Worm (Caenorhabditis elegans): Measurements from ENCODE around the gene Y70C5C.1.

The Y70C5C.1 gene

DNA sequence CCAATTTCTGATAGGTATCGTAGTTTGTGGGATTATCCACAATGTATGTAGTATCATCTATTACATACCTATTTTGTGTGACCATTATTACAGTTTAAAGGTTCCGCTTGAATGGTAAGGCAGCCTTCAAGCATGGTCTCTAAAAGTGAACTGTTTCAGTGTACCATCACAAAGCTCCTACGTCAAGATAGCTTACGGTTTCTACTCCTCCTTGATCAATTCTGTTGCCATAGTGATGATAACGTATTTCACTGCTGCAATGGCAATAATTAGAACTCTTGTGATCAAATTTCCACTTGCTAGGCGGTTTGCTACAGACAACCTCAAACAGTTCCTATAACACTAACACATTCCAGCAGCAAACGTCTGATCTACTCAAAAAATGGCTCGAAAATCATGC, 16.6 kb upstream of the Y70C5C.1 start:
- TF ChIP-seq fkh-3 (tag; optimal IDR thresholded peaks at IDR 0.05) (no peak), F49E8.2 (tag; optimal IDR thresholded peaks at IDR 0.05; ENCODE audit: insufficient read depth) (no peak), repo-1 (tag; optimal IDR thresholded peaks at IDR 0.05) (no peak), tlf-1 (GFP tag; optimal IDR thresholded peaks at IDR 0.05) (no peak)

DNA sequence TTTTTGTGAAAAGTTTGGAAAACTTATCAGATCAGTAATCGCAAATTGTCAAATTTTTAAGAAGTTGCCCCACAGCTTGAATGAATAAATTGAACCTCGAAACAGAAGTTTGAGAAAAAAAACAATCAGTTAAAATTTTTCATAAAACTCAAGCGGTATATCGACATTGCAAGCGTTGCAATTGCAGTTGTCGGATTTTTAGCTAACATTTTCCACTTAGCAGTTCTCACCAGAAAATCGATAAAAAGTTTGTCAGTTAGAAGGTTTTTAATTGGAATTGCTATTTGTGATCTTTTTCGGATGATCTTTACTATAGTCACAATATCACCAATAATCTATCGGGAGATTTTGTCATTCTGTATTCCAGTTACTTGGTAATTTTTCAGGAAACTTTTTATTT, 14.3 kb upstream of the Y70C5C.1 start, which contains the start of gene srw-43:
Gene srw-43, plus strand, starts transcription at position 301 of the 400 bp plus-strand sequence.
- TF ChIP-seq ztf-22 (GFP tag; optimal IDR thresholded peaks at IDR 0.05): no peak
- no peak for TF ChIP-seq K11D2.4 (GFP tag; IDR thresholded peaks at IDR 0.05)
- TF ChIP-seq aptf-2 (GFP tag; conservative IDR thresholded peaks at IDR 0.05): no peak
- no peak for TF ChIP-seq zfh-2 (GFP tag; conservative IDR thresholded peaks at IDR 0.05)
- TF ChIP-seq tbx-9 (tag; optimal IDR thresholded peaks at IDR 0.05; ENCODE audit: borderline replicate concordance): no peak
- TF ChIP-seq K12H6.12 (tag; optimal IDR thresholded peaks at IDR 0.05): no peak
- TF ChIP-seq egl-18 (GFP tag; IDR thresholded peaks at IDR 0.05): no peak
- TF ChIP-seq ztf-18 (tag; optimal IDR thresholded peaks at IDR 0.05): no peak
- TF ChIP-seq attf-5 (GFP tag; optimal IDR thresholded peaks at IDR 0.05): no peak
- no peak for TF ChIP-seq Y56A3A.18 (GFP tag; IDR thresholded peaks at IDR 0.05)
- no peak for TF ChIP-seq lsy-27 (tag; optimal IDR thresholded peaks at IDR 0.05; ENCODE audit: borderline replicate concordance, insufficient read depth)
- TF ChIP-seq pha-4 (tag; optimal IDR thresholded peaks at IDR 0.05): no peak
- TF ChIP-seq F10E7.11 (tag; optimal IDR thresholded peaks at IDR 0.05): no peak
- TF ChIP-seq snpc-1.3 (tag; optimal IDR thresholded peaks at IDR 0.05; ENCODE audit: insufficient read depth): no peak
- no peak for TF ChIP-seq let-607 (tag; optimal IDR thresholded peaks at IDR 0.05)

DNA sequence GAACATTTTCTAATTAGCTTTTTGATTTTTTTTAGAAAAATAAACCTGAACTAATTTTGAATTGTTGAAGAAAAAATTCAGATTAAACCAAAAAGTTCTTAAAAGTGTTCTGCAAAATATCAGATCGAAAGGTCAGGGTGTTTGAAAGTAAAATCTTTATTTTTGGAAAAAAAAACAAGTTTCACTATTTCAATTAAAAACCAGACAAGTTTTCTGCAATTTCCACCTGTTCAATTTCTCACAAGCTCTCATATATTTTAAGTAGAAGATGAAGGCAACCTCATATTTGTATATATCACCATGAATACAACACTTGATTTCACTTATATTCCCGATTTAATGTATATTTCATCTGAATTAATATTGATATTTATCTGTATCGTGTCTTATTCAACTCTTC, 12.8 kb upstream of the Y70C5C.1 start, which contains the start of gene srz-102:
Gene srz-102, plus strand, starts transcription at position 301 of the 400 bp plus-strand sequence.
- no peak for TF ChIP-seq Y79H2A.3 (GFP tag; conservative IDR thresholded peaks at IDR 0.05)
- TF ChIP-seq attf-5 (GFP tag; optimal IDR thresholded peaks at IDR 0.05): no peak
- no peak for TF ChIP-seq unc-130 (GFP tag; optimal IDR thresholded peaks at IDR 0.05)
- no peak for TF ChIP-seq zim-3 (tag; optimal IDR thresholded peaks at IDR 0.05)
- TF ChIP-seq bed-2 (GFP tag; IDR thresholded peaks at IDR 0.05): no peak
- TF ChIP-seq let-526 (GFP tag; IDR thresholded peaks at IDR 0.05): no peak
- no peak for TF ChIP-seq rec-8 (tag; optimal IDR thresholded peaks at IDR 0.05)
- TF ChIP-seq D2030.7 (GFP tag; IDR thresholded peaks at IDR 0.05): no peak
- no peak for TF ChIP-seq nhr-179 (tag; optimal IDR thresholded peaks at IDR 0.05)
- no peak for TF ChIP-seq ama-1 (optimal IDR thresholded peaks at IDR 0.05)
- TF ChIP-seq ama-1 (GFP tag; optimal IDR thresholded peaks at IDR 0.05): no peak
- TF ChIP-seq die-1 (tag; optimal IDR thresholded peaks at IDR 0.05): no peak
- no peak for TF ChIP-seq ccch-3 (GFP tag; optimal IDR thresholded peaks at IDR 0.05)
- no peak for TF ChIP-seq snpc-1.3 (tag; optimal IDR thresholded peaks at IDR 0.05; ENCODE audit: insufficient read depth)
- no peak for TF ChIP-seq nhr-120 (GFP tag; IDR thresholded peaks at IDR 0.05)
- no peak for TF ChIP-seq hlh-26 (GFP tag; conservative IDR thresholded peaks at IDR 0.05)
- no peak for TF ChIP-seq madf-3 (GFP tag; IDR thresholded peaks at IDR 0.05)

DNA sequence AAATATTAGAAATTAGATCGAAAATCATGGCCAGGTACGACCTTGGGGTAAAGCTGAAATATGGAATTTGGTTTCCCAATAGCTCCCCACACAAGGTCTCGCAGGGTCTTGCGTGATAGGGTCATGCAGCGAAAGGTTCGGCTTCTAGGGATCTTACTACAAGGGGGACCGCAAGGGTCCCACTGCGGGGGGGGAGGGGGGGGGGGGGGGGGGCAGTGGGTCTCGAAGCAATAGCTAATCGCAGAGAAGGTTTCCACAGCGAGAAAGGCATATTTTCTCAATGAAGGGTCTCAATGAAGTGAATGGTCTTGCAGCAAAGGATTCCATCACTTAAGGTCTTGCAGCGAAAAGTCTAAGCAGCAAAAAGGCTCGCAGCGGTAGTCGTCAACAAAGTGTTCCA, 7.0 kb upstream of the Y70C5C.1 start:
- no peak for TF ChIP-seq T26A5.8 (tag; optimal IDR thresholded peaks at IDR 0.05)
- no peak for TF ChIP-seq rec-8 (tag; optimal IDR thresholded peaks at IDR 0.05)
- no peak for TF ChIP-seq egl-44 (GFP tag; IDR thresholded peaks at IDR 0.05)
- TF ChIP-seq zfh-2 (GFP tag; conservative IDR thresholded peaks at IDR 0.05): peak; percentile 92
- TF ChIP-seq ccch-3 (GFP tag; optimal IDR thresholded peaks at IDR 0.05): no peak
- TF ChIP-seq egrh-3 (GFP tag; IDR thresholded peaks at IDR 0.05): peak; percentile 90; the same call in 1 of the 2 replicates
- no peak for TF ChIP-seq rcor-1 (GFP tag; IDR thresholded peaks at IDR 0.05)

All from whole organism, young adult.